Worm (Caenorhabditis elegans) whole organism, L1 larva: ENCODE measurements around the gene nhr-128.
A peak's percentile ranks its signal among the peaks of the same experiment; 100 is the strongest.

Source experiments
- C16A3.4 ChIP-seq: fragments of 150-350 bp; optimal IDR thresholded peaks from 2 replicates; lab custom pipeline; 2014; ENCODE audit warnings: missing biosample characterization, missing genetic modification characterization
- Y116A8C.19 ChIP-seq: sonication (generic microtip); optimal IDR thresholded peaks from 2 replicates; lab custom pipeline; 2016; ENCODE audit warnings: missing compliant biosample characterization, missing genetic modification characterization, borderline replicate concordance
- aha-1 ChIP-seq: fragments of 150-350 bp; optimal IDR thresholded peaks from 2 replicates; lab custom pipeline; 2014; ENCODE audit warnings: missing biosample characterization, missing genetic modification characterization
- alr-1 ChIP-seq: fragments of 200-800 bp; sonication (Bioruptor generic); optimal IDR thresholded peaks from 2 replicates; lab custom pipeline; 2018; ENCODE audit warnings: borderline replicate concordance, mild to moderate bottlenecking, missing genetic modification characterization, missing compliant biosample characterization
- aly-2 ChIP-seq: fragments of 150-350 bp; optimal IDR thresholded peaks from 2 replicates; lab custom pipeline; 2014; ENCODE audit warnings: missing biosample characterization, missing genetic modification characterization
- ama-1 ChIP-seq: fragments of 150-350 bp; optimal IDR thresholded peaks from 2 replicates; lab custom pipeline; 2014
- blmp-1 ChIP-seq: fragments of 150-350 bp; optimal IDR thresholded peaks from 2 replicates; lab custom pipeline; 2014; ENCODE audit warnings: missing biosample characterization, missing genetic modification characterization
- ceh-8 ChIP-seq: fragments of 200-800 bp; sonication (Bioruptor generic); optimal IDR thresholded peaks from 2 replicates; lab custom pipeline; 2018; ENCODE audit warnings: mild to moderate bottlenecking, missing genetic modification characterization, moderate library complexity, missing compliant biosample characterization
- ceh-82 ChIP-seq, 3 experiments: fragments of 150-350 bp in 1 of 3; sonication (generic microtip) in 2 of 3; optimal IDR thresholded peaks; 2 replicates each; lab custom pipeline; 2014 to 2017; ENCODE audit warnings: missing biosample characterization in 3 of 3, missing genetic modification characterization in 3 of 3
- ceh-88 ChIP-seq: fragments of 200-800 bp; sonication (Bioruptor generic); IDR thresholded peaks from 2 replicates; pipeline ENCODE4 v1.3.6; 2022; ENCODE audit warnings: missing genetic modification characterization, missing compliant biosample characterization
- dsc-1 ChIP-seq: sonication (generic microtip); optimal IDR thresholded peaks from 2 replicates; lab custom pipeline; 2016; ENCODE audit warnings: mild to moderate bottlenecking, missing genetic modification characterization, missing compliant biosample characterization
- efl-1 ChIP-seq, 4 experiments: fragments of 150-350 bp; optimal IDR thresholded peaks in 3 of 4; peaks in 1 of 4; 1 replicate in 1 of 4; 2 replicates in 3 of 4; lab custom pipeline; 2014; ENCODE audit warnings: missing biosample characterization in 2 of 4, missing genetic modification characterization in 2 of 4, missing genetic modification reagents in 2 of 4
- efl-3 ChIP-seq: fragments of 200-800 bp; sonication (Bioruptor generic); optimal IDR thresholded peaks from 2 replicates; lab custom pipeline; 2018; ENCODE audit warnings: mild to moderate bottlenecking, missing genetic modification characterization, missing compliant biosample characterization
- egl-13 ChIP-seq: sonication (generic microtip); optimal IDR thresholded peaks from 2 replicates; lab custom pipeline; 2016; ENCODE audit warnings: missing genotype, missing genetic modification reagents, missing genetic modification characterization, missing compliant biosample characterization
- egl-27 ChIP-seq, 2 experiments: fragments of 150-350 bp in 1 of 2; sonication (generic microtip); optimal IDR thresholded peaks; 3 replicates each; lab custom pipeline; 2017 to 2018; ENCODE audit warnings: missing biosample characterization in 2 of 2, missing genetic modification characterization in 2 of 2, missing genetic modification reagents in 2 of 2
- elt-2 ChIP-seq: sonication (generic microtip); optimal IDR thresholded peaks from 2 replicates; lab custom pipeline; 2016; ENCODE audit warnings: missing genetic modification characterization, mild to moderate bottlenecking, inconsistent platforms, missing compliant biosample characterization, missing genetic modification reagents
- elt-3 ChIP-seq, 6 experiments: fragments of 150-350 bp in 1 of 6; sonication (generic microtip); optimal IDR thresholded peaks; 2 replicates each; lab custom pipeline; 2017 to 2018; ENCODE audit warnings: missing biosample characterization in 6 of 6, missing genetic modification characterization in 6 of 6, inconsistent platforms in 1 of 6
- ets-5 ChIP-seq: fragments of 200-800 bp; sonication (Bioruptor generic); IDR thresholded peaks from 2 replicates; pipeline ENCODE4 v1.3.6; 2022; ENCODE audit warnings: missing genetic modification characterization, missing compliant biosample characterization
- fkh-10 ChIP-seq: sonication (generic microtip); optimal IDR thresholded peaks from 2 replicates; lab custom pipeline; 2017; ENCODE audit warnings: missing biosample characterization, missing genetic modification reagents, missing genetic modification characterization
- fkh-4 ChIP-seq: sonication (generic microtip); optimal IDR thresholded peaks from 2 replicates; lab custom pipeline; 2016; ENCODE audit warnings: missing compliant biosample characterization, missing genetic modification characterization, borderline replicate concordance
- fos-1 ChIP-seq: fragments of 150-350 bp; optimal IDR thresholded peaks from 2 replicates; lab custom pipeline; 2014; ENCODE audit warnings: missing biosample characterization, missing genetic modification characterization
- grh-1 ChIP-seq: fragments of 200-800 bp; sonication (Bioruptor generic); IDR thresholded peaks from 2 replicates; pipeline ENCODE4 v1.3.6; 2022; ENCODE audit warnings: missing genetic modification reagents, missing genetic modification characterization, missing compliant biosample characterization
- hlh-17 ChIP-seq: fragments of 200-800 bp; sonication (Bioruptor generic); optimal IDR thresholded peaks from 2 replicates; lab custom pipeline; 2018; ENCODE audit warnings: missing genetic modification characterization, mild to moderate bottlenecking, missing compliant biosample characterization, moderate library complexity, borderline replicate concordance
- irx-1 ChIP-seq: sonication (generic microtip); optimal IDR thresholded peaks from 2 replicates; lab custom pipeline; 2016; ENCODE audit warnings: missing genetic modification characterization, missing compliant biosample characterization
- jun-1 ChIP-seq: fragments of 150-350 bp; optimal IDR thresholded peaks from 2 replicates; lab custom pipeline; 2014; ENCODE audit warnings: missing biosample characterization, missing genetic modification reagents, missing genetic modification characterization
- lin-14 ChIP-seq: fragments of 200-800 bp; sonication (Bioruptor generic); optimal IDR thresholded peaks from 2 replicates; lab custom pipeline; 2018; ENCODE audit warnings: mild to moderate bottlenecking, missing genetic modification characterization, moderate library complexity, missing compliant biosample characterization
- lin-35 ChIP-seq, 2 experiments: fragments of 150-350 bp; optimal IDR thresholded peaks; 2 replicates each; lab custom pipeline; 2014; ENCODE audit warnings: missing biosample characterization in 2 of 2, missing genetic modification characterization in 2 of 2, missing genetic modification reagents in 2 of 2
- lin-39 ChIP-seq: fragments of 150-350 bp; optimal IDR thresholded peaks from 2 replicates; lab custom pipeline; 2014; ENCODE audit warnings: missing biosample characterization, missing genetic modification reagents, missing genetic modification characterization
- lir-3 ChIP-seq: sonication (generic microtip); optimal IDR thresholded peaks from 2 replicates; lab custom pipeline; 2016; ENCODE audit warnings: mild to moderate bottlenecking, missing genetic modification characterization, moderate library complexity, missing compliant biosample characterization; ENCODE audit not compliant: poor library complexity
- lsy-2 ChIP-seq, 2 experiments: fragments of 150-350 bp; optimal IDR thresholded peaks; 2 replicates each; lab custom pipeline; 2014; ENCODE audit warnings: missing biosample characterization in 2 of 2, missing genetic modification characterization in 2 of 2
- nhr-11 ChIP-seq: fragments of 150-350 bp; optimal IDR thresholded peaks from 2 replicates; lab custom pipeline; 2014; ENCODE audit warnings: missing biosample characterization, missing genetic modification characterization
- nhr-12 ChIP-seq: sonication (generic microtip); optimal IDR thresholded peaks from 2 replicates; lab custom pipeline; 2017; ENCODE audit warnings: missing biosample characterization, missing genetic modification characterization
- nhr-20 ChIP-seq: sonication (generic microtip); optimal IDR thresholded peaks from 2 replicates; lab custom pipeline; 2016; ENCODE audit warnings: mild to moderate bottlenecking, missing genetic modification characterization, missing compliant biosample characterization
- nhr-77 ChIP-seq: fragments of 150-350 bp; optimal IDR thresholded peaks from 2 replicates; lab custom pipeline; 2014; ENCODE audit warnings: missing biosample characterization, missing genetic modification characterization
- nhr-84 ChIP-seq: sonication (generic microtip); optimal IDR thresholded peaks from 2 replicates; lab custom pipeline; 2017; ENCODE audit warnings: missing biosample characterization, missing genetic modification characterization
- pag-3 ChIP-seq: sonication (generic microtip); optimal IDR thresholded peaks from 2 replicates; lab custom pipeline; 2017; ENCODE audit warnings: missing genetic modification characterization, mild to moderate bottlenecking, missing compliant biosample characterization, antibody characterized with exemption, borderline replicate concordance; ENCODE audit not compliant: insufficient read depth
- pax-3 ChIP-seq: fragments of 200-800 bp; sonication (Bioruptor generic); optimal IDR thresholded peaks from 2 replicates; lab custom pipeline; 2018; ENCODE audit warnings: mild to moderate bottlenecking, missing genetic modification characterization, moderate library complexity, missing compliant biosample characterization
- pqm-1 ChIP-seq: sonication (generic microtip); optimal IDR thresholded peaks from 3 replicates; lab custom pipeline; 2017; ENCODE audit warnings: missing biosample characterization, missing genetic modification characterization
- rnt-1 ChIP-seq: sonication (generic microtip); optimal IDR thresholded peaks from 2 replicates; lab custom pipeline; 2016; ENCODE audit warnings: mild to moderate bottlenecking, missing genetic modification characterization, moderate library complexity, missing compliant biosample characterization
- snpc-4 ChIP-seq: fragments of 150-350 bp; optimal IDR thresholded peaks from 2 replicates; lab custom pipeline; 2014; ENCODE audit warnings: missing biosample characterization, missing genetic modification characterization
- snu-23 ChIP-seq: sonication (generic microtip); optimal IDR thresholded peaks from 2 replicates; lab custom pipeline; 2016; ENCODE audit warnings: missing genetic modification characterization, missing compliant biosample characterization
- sptf-1 ChIP-seq: fragments of 150-350 bp; optimal IDR thresholded peaks from 2 replicates; lab custom pipeline; 2014; ENCODE audit warnings: missing biosample characterization, missing genetic modification characterization
- swsn-7 ChIP-seq: sonication (generic microtip); optimal IDR thresholded peaks from 2 replicates; lab custom pipeline; 2016; ENCODE audit warnings: missing genetic modification characterization, missing compliant biosample characterization
- tbx-2 ChIP-seq: sonication (generic microtip); optimal IDR thresholded peaks from 2 replicates; lab custom pipeline; 2016; ENCODE audit warnings: missing genetic modification characterization, missing compliant biosample characterization
- tlp-1 ChIP-seq: fragments of 150-350 bp; optimal IDR thresholded peaks from 2 replicates; lab custom pipeline; 2014; ENCODE audit warnings: missing biosample characterization, missing genetic modification characterization
- unc-130 ChIP-seq: fragments of 150-350 bp; optimal IDR thresholded peaks from 2 replicates; lab custom pipeline; 2017; ENCODE audit warnings: missing biosample characterization, missing genetic modification characterization, inconsistent platforms
- unc-62 ChIP-seq: fragments of 150-350 bp; optimal IDR thresholded peaks from 2 replicates; lab custom pipeline; 2014; ENCODE audit warnings: missing biosample characterization, missing genetic modification reagents, missing genetic modification characterization
- unc-86 ChIP-seq: sonication (generic microtip); optimal IDR thresholded peaks from 2 replicates; lab custom pipeline; 2016; ENCODE audit warnings: missing genetic modification characterization, missing compliant biosample characterization
- xbp-1 ChIP-seq: sonication (generic microtip); optimal IDR thresholded peaks from 2 replicates; lab custom pipeline; 2016; ENCODE audit warnings: missing genetic modification characterization, missing compliant biosample characterization
- zag-1 ChIP-seq: fragments of 150-350 bp; optimal IDR thresholded peaks from 2 replicates; lab custom pipeline; 2014; ENCODE audit warnings: missing biosample characterization, missing genetic modification characterization
- ztf-4 ChIP-seq: fragments of 150-350 bp; optimal IDR thresholded peaks from 2 replicates; lab custom pipeline; 2014; ENCODE audit warnings: missing biosample characterization, missing genetic modification characterization

nhr-128 gene

ce11 chrV:2242630-2243029, 20.8 kb downstream of the nhr-128 start, which contains the start of gene cyp-33C3:
cyp-33C3 (plus strand) TSS chrV:2242778.
- TF ChIP-seq aly-2 (tag; lab: Kevin White, UChicago) (no peak), ceh-82 (tag; optimal IDR thresholded peaks at IDR 0.05; lab: Kevin White, UChicago) (no peak), nhr-11 (no peak), nhr-84 (tag; lab: Kevin White, UChicago) (no peak), pqm-1 (tag; lab: Kevin White, UChicago) (no peak), tbx-2 (tag; lab: Kevin White, UChicago) (no peak), C16A3.4 (tag; lab: Kevin White, UChicago) (no peak), pag-3 (tag; lab: Kevin White, UChicago) (no peak), Y116A8C.19 (no peak), efl-3 (GFP tag; lab: Kevin White, UChicago) (no peak), hlh-17 (GFP tag; lab: Kevin White, UChicago) (no peak), aha-1 (tag; lab: Kevin White, UChicago) (no peak), fkh-10 (GFP tag; lab: Kevin White, UChicago) (no peak), dsc-1 (no peak), xbp-1 (no peak), jun-1 (tag; lab: Kevin White, UChicago) (no peak), nhr-20 (peak; percentile 17), nhr-12 (tag; lab: Kevin White, UChicago) (no peak), lin-39 (no peak), snu-23 (GFP tag; lab: Kevin White, UChicago) (no peak), sptf-1 (tag; lab: Kevin White, UChicago) (no peak), lin-14 (GFP tag; lab: Kevin White, UChicago) (peak; percentile 56), blmp-1 (peak; percentile 48), grh-1 (GFP tag; lab: Robert Waterston, UW) (no peak), ztf-4 (no peak), alr-1 (tag; lab: Kevin White, UChicago) (no peak), elt-3 (tag; optimal IDR thresholded peaks at IDR 0.05; lab: Kevin White, UChicago) (peak in 1 of 6 experiments; percentile 21), elt-2 (tag; lab: Kevin White, UChicago) (no peak), ama-1 (lab: Kevin White, UChicago) (no peak), unc-62 (GFP tag; lab: Kevin White, UChicago) (no peak)

ce11 chrV:2244751-2245150, 22.9 kb downstream of the nhr-128 start, which contains the start of gene cyp-33C5:
cyp-33C5 (plus strand) TSS chrV:2245004.
- TF ChIP-seq aha-1 (tag; lab: Kevin White, UChicago) (no peak), fkh-4 (tag; lab: Kevin White, UChicago) (no peak), egl-27 (tag; optimal IDR thresholded peaks at IDR 0.05; lab: Kevin White, UChicago) (no peak), jun-1 (tag; lab: Kevin White, UChicago) (no peak), egl-13 (tag; lab: Kevin White, UChicago) (no peak), tlp-1 (no peak), fos-1 (tag; lab: Kevin White, UChicago) (no peak), ceh-8 (no peak), pqm-1 (tag; lab: Kevin White, UChicago) (no peak), ceh-88 (GFP tag; lab: Robert Waterston, UW) (no peak), unc-130 (tag; lab: Kevin White, UChicago) (no peak), snpc-4 (no peak), nhr-77 (peak; percentile 22), irx-1 (no peak), tbx-2 (tag; lab: Kevin White, UChicago) (no peak), C16A3.4 (tag; lab: Kevin White, UChicago) (no peak), lir-3 (tag; lab: Kevin White, UChicago) (no peak), pax-3 (tag; lab: Kevin White, UChicago) (no peak), lsy-2 (tag; optimal IDR thresholded peaks at IDR 0.05; lab: Kevin White, UChicago) (peak in 1 of 2 experiments; percentile 16), rnt-1 (tag; lab: Kevin White, UChicago) (peak; percentile 12), lin-14 (GFP tag; lab: Kevin White, UChicago) (peak; percentile 84), nhr-11 (no peak), lin-35 (GFP tag; optimal IDR thresholded peaks at IDR 0.05; lab: Kevin White, UChicago) (peak in 1 of 2 experiments; percentile 31), lin-39 (no peak), dsc-1 (no peak), zag-1 (no peak), swsn-7 (tag; lab: Kevin White, UChicago) (no peak), elt-3 (tag; optimal IDR thresholded peaks at IDR 0.05; lab: Kevin White, UChicago) (peak in 2 of 6 experiments; percentile 46 to 54), ets-5 (no peak), unc-86 (tag; lab: Kevin White, UChicago) (no peak), efl-1 (optimal IDR thresholded peaks at IDR 0.05; lab: Kevin White, UChicago) (peak; percentile 43 to 59), efl-1 (GFP tag; optimal IDR thresholded peaks at IDR 0.05 in 1 of 2; lab: Kevin White, UChicago) (peak in 1 of 2 experiments; percentile 92)
